Worm (Caenorhabditis elegans) whole organism, L1 larva: ENCODE data around the gene C29F5.8.

ENCODE experiments used
- C04F5.9 ChIP-seq: sonication (generic microtip); optimal IDR thresholded peaks from 2 replicates; lab custom pipeline; 2016; ENCODE audit warnings: missing genetic modification characterization, missing compliant biosample characterization
- C34B4.2 ChIP-seq: sonication (generic microtip); optimal IDR thresholded peaks from 2 replicates; lab custom pipeline; 2017; ENCODE audit warnings: mild to moderate bottlenecking, missing genetic modification characterization, missing compliant biosample characterization
- ama-1 ChIP-seq: fragments of 150-350 bp; optimal IDR thresholded peaks from 2 replicates; lab custom pipeline; 2014
- dpl-1 ChIP-seq, 3 experiments: fragments of 150-350 bp in 2 of 3; sonication (generic microtip) in 1 of 3; optimal IDR thresholded peaks; 2 replicates each; lab custom pipeline; 2014 to 2017; ENCODE audit warnings: missing biosample characterization in 3 of 3, missing genetic modification characterization in 3 of 3, missing genetic modification reagents in 3 of 3
- egl-27 ChIP-seq, 2 experiments: fragments of 150-350 bp in 1 of 2; sonication (generic microtip); optimal IDR thresholded peaks; 3 replicates each; lab custom pipeline; 2017 to 2018; ENCODE audit warnings: missing biosample characterization in 2 of 2, missing genetic modification characterization in 2 of 2, missing genetic modification reagents in 2 of 2
- elt-3 ChIP-seq, 6 experiments: fragments of 150-350 bp in 1 of 6; sonication (generic microtip); optimal IDR thresholded peaks; 2 replicates each; lab custom pipeline; 2017 to 2018; ENCODE audit warnings: missing biosample characterization in 6 of 6, missing genetic modification characterization in 6 of 6, inconsistent platforms in 1 of 6
- pax-3 ChIP-seq: fragments of 200-800 bp; sonication (Bioruptor generic); optimal IDR thresholded peaks from 2 replicates; lab custom pipeline; 2018; ENCODE audit warnings: mild to moderate bottlenecking, missing genetic modification characterization, moderate library complexity, missing compliant biosample characterization
- skn-1 ChIP-seq: fragments of 150-350 bp; optimal IDR thresholded peaks from 2 replicates; lab custom pipeline; 2014; ENCODE audit warnings: missing biosample characterization, missing genetic modification characterization

DNA sequence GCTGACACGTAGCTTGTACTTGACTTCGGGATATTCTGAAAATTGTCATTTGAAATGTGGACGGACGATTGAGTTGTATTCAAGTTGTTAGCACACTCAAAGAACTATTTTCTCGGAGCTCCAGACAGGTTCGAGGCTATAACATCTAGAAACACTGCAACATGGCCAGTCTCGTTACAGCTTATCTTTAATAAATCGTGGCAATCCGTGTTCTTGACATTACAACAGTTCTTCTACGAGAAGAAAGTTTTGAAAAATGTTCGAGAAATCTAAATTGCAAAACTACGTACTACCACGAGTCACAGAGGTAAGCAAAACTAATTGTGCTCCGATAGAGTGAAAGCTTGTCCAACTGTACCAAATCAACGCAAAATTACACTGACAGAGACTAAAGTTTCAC, 15.9 kb downstream of the C29F5.8 start:
- TF ChIP-seq egl-27 (tag; optimal IDR thresholded peaks at IDR 0.05; lab: Kevin White, UChicago): no peak
- no peak for TF ChIP-seq C34B4.2 (tag; lab: Kevin White, UChicago)
- no peak for TF ChIP-seq dpl-1 (GFP tag; optimal IDR thresholded peaks at IDR 0.05; lab: Kevin White, UChicago)
- no peak for TF ChIP-seq pax-3
- TF ChIP-seq elt-3 (tag; optimal IDR thresholded peaks at IDR 0.05; lab: Kevin White, UChicago): no peak
- no peak for TF ChIP-seq ama-1 (lab: Kevin White, UChicago)
- TF ChIP-seq skn-1 (tag; lab: Kevin White, UChicago): no peak
- no peak for TF ChIP-seq C04F5.9 (tag; lab: Kevin White, UChicago)
